Worm (Caenorhabditis elegans): Measurements from ENCODE around the gene gpa-11.

DNA sequence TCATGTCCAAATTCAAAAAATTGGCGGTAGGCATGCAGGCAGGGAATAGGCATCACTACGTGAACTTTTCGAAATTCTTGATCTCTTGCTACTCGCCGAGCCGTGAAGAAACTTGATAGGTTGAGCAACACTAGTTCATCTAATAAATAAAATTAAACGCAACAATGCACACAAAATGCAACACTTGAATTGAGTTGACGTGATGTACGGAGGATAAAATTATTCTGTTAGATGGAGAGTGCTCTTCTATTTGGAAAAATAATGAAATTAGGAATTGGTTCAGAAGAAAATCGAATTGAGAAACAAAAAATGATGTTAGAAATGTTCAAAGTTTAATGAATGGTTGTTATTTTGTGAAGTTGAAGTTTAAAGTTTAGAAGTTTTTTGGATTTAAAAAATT is 29.9 kb downstream of the gpa-11 start:
- no peak for TF ChIP-seq odd-2 (tag; optimal IDR thresholded peaks at IDR 0.05)
- no peak for TF ChIP-seq sox-4 (tag; optimal IDR thresholded peaks at IDR 0.05)
- no peak for TF ChIP-seq ceh-14 (tag; optimal IDR thresholded peaks at IDR 0.05)
- no peak for TF ChIP-seq ceh-22 (tag; optimal IDR thresholded peaks at IDR 0.05)
- no peak for TF ChIP-seq fkh-10 (GFP tag; optimal IDR thresholded peaks at IDR 0.05)
- no peak for TF ChIP-seq ama-1 (optimal IDR thresholded peaks at IDR 0.05)

All from whole organism, late embryonic.